Worm (Caenorhabditis elegans) whole organism, late embryonic: ENCODE data around the gene Y69E1A.1.
"Not testable (repeated sequence)": the region's sequence is repeated elsewhere in the genome, so short reads cannot be mapped to it uniquely, and the experiment has no call there.

ENCODE experiments used
- K02D7.2 ChIP-seq: sonication (generic microtip); optimal IDR thresholded peaks from 2 replicates; lab custom pipeline; 2017; ENCODE audit warnings: mild to moderate bottlenecking, missing genetic modification characterization, missing compliant biosample characterization
- ceh-18 ChIP-seq: sonication (generic microtip); optimal IDR thresholded peaks from 2 replicates; lab custom pipeline; 2016; ENCODE audit warnings: missing genetic modification characterization, missing compliant biosample characterization
- ceh-19 ChIP-seq: fragments of 200-800 bp; sonication (Bioruptor generic); optimal IDR thresholded peaks from 2 replicates; lab custom pipeline; 2018; ENCODE audit warnings: mild to moderate bottlenecking, missing genetic modification characterization, missing compliant biosample characterization
- ceh-22 ChIP-seq: sonication (generic microtip); optimal IDR thresholded peaks from 2 replicates; lab custom pipeline; 2017; ENCODE audit warnings: missing biosample characterization, missing genetic modification characterization
- ceh-31 ChIP-seq: sonication (generic microtip); optimal IDR thresholded peaks from 2 replicates; lab custom pipeline; 2016; ENCODE audit warnings: missing genetic modification characterization, missing compliant biosample characterization
- ceh-48 ChIP-seq: sonication (generic microtip); optimal IDR thresholded peaks from 2 replicates; lab custom pipeline; 2016; ENCODE audit warnings: missing genetic modification characterization, inconsistent platforms, missing compliant biosample characterization
- che-1 ChIP-seq: sonication (generic microtip); optimal IDR thresholded peaks from 2 replicates; lab custom pipeline; 2016; ENCODE audit warnings: mild to moderate bottlenecking, missing genetic modification characterization, missing compliant biosample characterization
- dmd-4 ChIP-seq: sonication (generic microtip); optimal IDR thresholded peaks from 2 replicates; lab custom pipeline; 2016; ENCODE audit warnings: borderline replicate concordance, missing genetic modification characterization, missing compliant biosample characterization
- eyg-1 ChIP-seq: sonication (generic microtip); optimal IDR thresholded peaks from 2 replicates; lab custom pipeline; 2016; ENCODE audit warnings: missing genotype, missing genetic modification characterization, missing compliant biosample characterization
- fkh-10 ChIP-seq: fragments of 150-350 bp; optimal IDR thresholded peaks from 2 replicates; lab custom pipeline; 2014; ENCODE audit warnings: missing biosample characterization, missing genetic modification reagents, missing genetic modification characterization
- fkh-6 ChIP-seq: sonication (generic microtip); optimal IDR thresholded peaks from 2 replicates; lab custom pipeline; 2016; ENCODE audit warnings: missing genetic modification characterization, missing compliant biosample characterization
- hlh-30 ChIP-seq: sonication (generic microtip); optimal IDR thresholded peaks from 2 replicates; lab custom pipeline; 2017; ENCODE audit warnings: antibody characterized with exemption, missing genetic modification characterization, missing compliant biosample characterization; ENCODE audit not compliant: insufficient read depth
- hlh-6 ChIP-seq: sonication (generic microtip); optimal IDR thresholded peaks from 2 replicates; lab custom pipeline; 2016; ENCODE audit warnings: missing genotype, missing genetic modification characterization, missing compliant biosample characterization
- madf-2 ChIP-seq: sonication (generic microtip); optimal IDR thresholded peaks from 2 replicates; lab custom pipeline; 2017; ENCODE audit warnings: missing genetic modification characterization, missing compliant biosample characterization
- mec-3 ChIP-seq: sonication (generic microtip); optimal IDR thresholded peaks from 2 replicates; lab custom pipeline; 2016; ENCODE audit warnings: borderline replicate concordance, missing genetic modification characterization, missing compliant biosample characterization
- nfya-1 ChIP-seq: sonication (generic microtip); optimal IDR thresholded peaks from 2 replicates; lab custom pipeline; 2017; ENCODE audit warnings: missing genetic modification characterization, mild to moderate bottlenecking, missing compliant biosample characterization, antibody characterized with exemption, moderate library complexity
- npax-4 ChIP-seq: sonication (generic microtip); optimal IDR thresholded peaks from 2 replicates; lab custom pipeline; 2016; ENCODE audit warnings: missing genetic modification characterization, missing compliant biosample characterization
- pag-3 ChIP-seq: sonication (generic microtip); optimal IDR thresholded peaks from 2 replicates; lab custom pipeline; 2016; ENCODE audit warnings: missing compliant biosample characterization, missing genetic modification characterization, borderline replicate concordance
- pat-9 ChIP-seq: fragments of 200-800 bp; sonication (Bioruptor generic); optimal IDR thresholded peaks from 2 replicates; lab custom pipeline; 2018; ENCODE audit warnings: mild to moderate bottlenecking, missing genetic modification characterization, moderate library complexity, missing compliant biosample characterization
- pha-2 ChIP-seq: sonication (generic microtip); optimal IDR thresholded peaks from 2 replicates; lab custom pipeline; 2017; ENCODE audit warnings: mild to moderate bottlenecking, missing genetic modification characterization, missing compliant biosample characterization
- pha-4 ChIP-seq: fragments of 150-350 bp; optimal IDR thresholded peaks from 2 replicates; lab custom pipeline; 2018; ENCODE audit warnings: missing biosample characterization, missing genetic modification reagents, missing genetic modification characterization
- pros-1 ChIP-seq: fragments of 150-350 bp; optimal IDR thresholded peaks from 2 replicates; lab custom pipeline; 2014; ENCODE audit warnings: missing biosample characterization, missing genetic modification reagents, missing genetic modification characterization
- ref-2 ChIP-seq: sonication (generic microtip); optimal IDR thresholded peaks from 2 replicates; lab custom pipeline; 2016; ENCODE audit warnings: missing genetic modification characterization, missing compliant biosample characterization
- sox-4 ChIP-seq: sonication (generic microtip); optimal IDR thresholded peaks from 2 replicates; lab custom pipeline; 2017; ENCODE audit warnings: mild to moderate bottlenecking, missing genetic modification characterization, inconsistent platforms, missing compliant biosample characterization
- syd-9 ChIP-seq: sonication (generic microtip); optimal IDR thresholded peaks from 2 replicates; lab custom pipeline; 2016; ENCODE audit warnings: mild to moderate bottlenecking, missing genetic modification characterization, moderate library complexity, missing compliant biosample characterization
- tbx-2 ChIP-seq: sonication (generic microtip); optimal IDR thresholded peaks from 2 replicates; lab custom pipeline; 2016; ENCODE audit warnings: missing genetic modification characterization, missing compliant biosample characterization
- tbx-7 ChIP-seq: sonication (generic microtip); optimal IDR thresholded peaks from 2 replicates; lab custom pipeline; 2016; ENCODE audit warnings: missing genotype, missing genetic modification characterization, missing compliant biosample characterization
- unc-42 ChIP-seq: sonication (generic microtip); optimal IDR thresholded peaks from 2 replicates; lab custom pipeline; 2016; ENCODE audit warnings: missing genotype, missing genetic modification characterization, missing compliant biosample characterization
- unc-86 ChIP-seq: sonication (generic microtip); optimal IDR thresholded peaks from 2 replicates; lab custom pipeline; 2016; ENCODE audit warnings: missing genetic modification characterization, missing compliant biosample characterization
- zip-5 ChIP-seq: sonication (generic microtip); optimal IDR thresholded peaks from 2 replicates; lab custom pipeline; 2016; ENCODE audit warnings: missing genetic modification characterization, missing compliant biosample characterization
- ztf-16 ChIP-seq: sonication (generic microtip); optimal IDR thresholded peaks from 2 replicates; lab custom pipeline; 2017; ENCODE audit warnings: missing genetic modification characterization, missing compliant biosample characterization

Y69E1A.1 gene

ce11 chrIV:10948797-10949196, at the start of gene Y69E1A.1:
TSS of gene Y69E1A.1 (minus strand) at chrIV:10948897.
- TF ChIP-seq eyg-1 (tag; lab: Kevin White, UChicago) (no peak), pha-2 (tag; lab: Kevin White, UChicago) (no peak), ref-2 (tag; lab: Kevin White, UChicago) (no peak), ceh-31 (tag; lab: Kevin White, UChicago) (no peak), K02D7.2 (tag; lab: Kevin White, UChicago) (no peak), tbx-7 (no peak), sox-4 (no peak)

- no peak for TF ChIP-seq pag-3
- TF ChIP-seq ceh-31 (tag; lab: Kevin White, UChicago) = no peak
- no peak for TF ChIP-seq pros-1 (tag; lab: Kevin White, UChicago)
- TF ChIP-seq che-1 = no peak
- no peak for TF ChIP-seq pha-4 (tag; lab: Kevin White, UChicago)
- TF ChIP-seq zip-5 (tag; lab: Kevin White, UChicago) = no peak
Observed at ce11 chrIV:10990699-10991098, 42.0 kb upstream of the Y69E1A.1 start, which contains the start of gene F13H10.5. TSS of gene F13H10.5 (plus strand) at chrIV:10990999.

ce11 chrIV:10987342-10987945, 38.7 kb upstream of the Y69E1A.1 start, which contains the start of gene Y43E12A.3:
TSS of gene Y43E12A.3 (plus strand) at chrIV:10987895.
- TF ChIP-seq mec-3; ztf-16 (tag; lab: Kevin White, UChicago); pha-4 (tag; lab: Kevin White, UChicago): not testable (repeated sequence)

- no peak for TF ChIP-seq ceh-18 (tag; lab: Kevin White, UChicago)
- no peak for TF ChIP-seq nfya-1 (tag; lab: Kevin White, UChicago)
- no peak for TF ChIP-seq ceh-22 (tag; lab: Kevin White, UChicago)
- no peak for TF ChIP-seq syd-9 (tag; lab: Kevin White, UChicago)
- TF ChIP-seq hlh-30 = no peak
- TF ChIP-seq pat-9 = no peak
- no peak for TF ChIP-seq pha-4 (tag; lab: Kevin White, UChicago)
- no peak for TF ChIP-seq che-1
- no peak for TF ChIP-seq ceh-48 (tag; lab: Kevin White, UChicago)
- no peak for TF ChIP-seq ceh-19
- TF ChIP-seq ceh-31 (tag; lab: Kevin White, UChicago) = no peak
Observed at ce11 chrIV:10985568-10986035, 36.9 kb upstream of the Y69E1A.1 start, which contains the start of gene cyb-2.1. TSS of gene cyb-2.1 (plus strand) at chrIV:10985985.

- TF ChIP-seq ceh-18 (tag; lab: Kevin White, UChicago) (no peak), syd-9 (tag; lab: Kevin White, UChicago) (no peak), fkh-10 (GFP tag; lab: Kevin White, UChicago) (no peak), unc-86 (tag; lab: Kevin White, UChicago) (no peak), hlh-30 (no peak), madf-2 (tag; lab: Kevin White, UChicago) (no peak), pat-9 (no peak), dmd-4 (tag; lab: Kevin White, UChicago) (no peak), hlh-6 (tag; lab: Kevin White, UChicago) (no peak), mec-3 (no peak), fkh-6 (no peak), tbx-2 (tag; lab: Kevin White, UChicago) (no peak), unc-42 (tag; lab: Kevin White, UChicago) (no peak), npax-4 (tag; lab: Kevin White, UChicago) (no peak), ref-2 (tag; lab: Kevin White, UChicago) (no peak)
Observed at ce11 chrIV:10981761-10982160, 33.1 kb upstream of the Y69E1A.1 start, which contains the start of gene Y43E12A.2. TSS of gene Y43E12A.2 (plus strand) at chrIV:10982061.
